Worm (Caenorhabditis elegans): ENCODE results near the gene str-136.

str-136 gene

DNA sequence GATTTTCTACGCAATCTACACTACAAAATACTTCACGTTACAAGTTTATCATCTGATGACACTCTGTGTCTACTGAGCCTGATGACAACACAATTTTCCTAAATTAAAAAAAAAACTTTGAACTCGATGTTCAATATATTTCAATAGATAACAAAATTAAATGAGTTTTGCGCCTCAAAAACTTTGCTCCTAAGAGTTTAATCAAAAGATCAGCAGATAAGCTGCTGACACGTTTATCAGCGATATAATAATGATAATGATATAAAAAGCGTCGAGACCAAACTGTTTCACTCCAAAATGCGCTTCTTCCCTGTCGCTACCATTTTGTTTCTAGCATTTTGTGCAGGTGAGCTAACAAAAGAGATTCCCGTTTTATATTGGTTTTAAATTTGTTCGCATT lies 29.0 kb upstream of the str-136 start, which contains the start of gene clec-218:
clec-218 (plus strand) TSS at position 262 of the 400 bp plus-strand sequence.
- TF ChIP-seq ceh-20 (GFP tag; IDR thresholded peaks at IDR 0.05) (no peak), hlh-30 (tag; optimal IDR thresholded peaks at IDR 0.05; ENCODE audit: insufficient read depth) (no peak), Y75B8A.6 (GFP tag; IDR thresholded peaks at IDR 0.05) (no peak), pha-4 (GFP tag; IDR thresholded peaks at IDR 0.05) (0 out of 2 replicates have a peak, but pooled peaks have one; percentile 11), pha-4 (tag; optimal IDR thresholded peaks at IDR 0.05) (no peak), daf-16 (GFP tag; optimal IDR thresholded peaks at IDR 0.05) (no peak), daf-16 (tag; optimal IDR thresholded peaks at IDR 0.05) (peak; percentile 35), dmd-6 (GFP tag; IDR thresholded peaks at IDR 0.05) (peak; percentile 72), pqm-1 (tag; optimal IDR thresholded peaks at IDR 0.05) (peak; percentile 10), dve-1 (tag; optimal IDR thresholded peaks at IDR 0.05; ENCODE audit: insufficient read depth) (peak; percentile 46)

DNA sequence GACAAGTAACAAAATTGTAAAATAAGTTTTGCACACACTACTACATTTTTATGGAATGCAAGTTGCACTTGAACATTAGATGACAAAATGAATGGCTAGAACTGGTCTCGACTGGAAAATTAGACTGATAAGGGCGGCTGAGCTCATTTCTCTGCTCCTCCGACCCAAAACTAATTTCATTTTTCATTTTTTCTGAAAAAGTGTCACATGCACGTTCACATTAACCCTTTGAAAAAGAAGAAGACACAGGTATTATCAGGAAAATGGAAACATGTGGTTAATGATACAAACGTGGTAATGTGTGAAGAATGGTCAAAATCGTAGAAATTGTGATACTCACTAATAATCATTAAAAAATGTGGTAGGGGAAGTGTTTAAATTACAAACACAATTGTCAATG lies 28.3 kb upstream of the str-136 start:
- TF ChIP-seq tag-97 (GFP tag; IDR thresholded peaks at IDR 0.05) (no peak), zag-1 (tag; optimal IDR thresholded peaks at IDR 0.05) (no peak), lin-13 (GFP tag; optimal IDR thresholded peaks at IDR 0.05) (no peak), pqm-1 (tag; optimal IDR thresholded peaks at IDR 0.05) (peak; percentile 63), dmd-8 (GFP tag; IDR thresholded peaks at IDR 0.05) (no peak), dmd-6 (GFP tag; IDR thresholded peaks at IDR 0.05) (peak; percentile 82), hlh-30 (tag; optimal IDR thresholded peaks at IDR 0.05; ENCODE audit: insufficient read depth) (peak; percentile 54), daf-16 (GFP tag; optimal IDR thresholded peaks at IDR 0.05) (no peak), daf-16 (tag; optimal IDR thresholded peaks at IDR 0.05) (peak; percentile 55), hlh-11 (tag; optimal IDR thresholded peaks at IDR 0.05) (peak; percentile 65), nhr-111 (GFP tag; optimal IDR thresholded peaks at IDR 0.05) (no peak), nhr-77 (tag; optimal IDR thresholded peaks at IDR 0.05) (peak; percentile 33), lir-3 (tag; optimal IDR thresholded peaks at IDR 0.05) (no peak), madf-9 (GFP tag; conservative IDR thresholded peaks at IDR 0.05) (no peak), nhr-237 (tag; optimal IDR thresholded peaks at IDR 0.05) (no peak), mxl-3 (GFP tag; optimal IDR thresholded peaks at IDR 0.05) (peak; percentile 64), mdl-1 (tag; optimal IDR thresholded peaks at IDR 0.05) (no peak), unc-62 (GFP tag; optimal IDR thresholded peaks at IDR 0.05 in 1 of 2) (peak in 1 of 2 experiments; percentile 90), unc-62 (tag; optimal IDR thresholded peaks at IDR 0.05) (no peak), ama-1 (optimal IDR thresholded peaks at IDR 0.05) (no peak), unc-39 (tag; optimal IDR thresholded peaks at IDR 0.05) (no peak), rbr-2 (tag; optimal IDR thresholded peaks at IDR 0.05) (no peak), D1046.2 (GFP tag; IDR thresholded peaks at IDR 0.05) (no peak), egl-27 (tag; optimal IDR thresholded peaks at IDR 0.05) (no peak), aha-1 (tag) (no peak), dve-1 (tag; optimal IDR thresholded peaks at IDR 0.05; ENCODE audit: insufficient read depth) (peak; percentile 65), F44E2.7 (GFP tag; IDR thresholded peaks at IDR 0.05) (no peak), sdz-12 (GFP tag; optimal IDR thresholded peaks at IDR 0.05) (no peak), spr-3 (GFP tag; optimal IDR thresholded peaks at IDR 0.05) (no peak), Y5F2A.4 (GFP tag; optimal IDR thresholded peaks at IDR 0.05) (no peak), nhr-28 (tag; optimal IDR thresholded peaks at IDR 0.05) (peak; percentile 60)

DNA sequence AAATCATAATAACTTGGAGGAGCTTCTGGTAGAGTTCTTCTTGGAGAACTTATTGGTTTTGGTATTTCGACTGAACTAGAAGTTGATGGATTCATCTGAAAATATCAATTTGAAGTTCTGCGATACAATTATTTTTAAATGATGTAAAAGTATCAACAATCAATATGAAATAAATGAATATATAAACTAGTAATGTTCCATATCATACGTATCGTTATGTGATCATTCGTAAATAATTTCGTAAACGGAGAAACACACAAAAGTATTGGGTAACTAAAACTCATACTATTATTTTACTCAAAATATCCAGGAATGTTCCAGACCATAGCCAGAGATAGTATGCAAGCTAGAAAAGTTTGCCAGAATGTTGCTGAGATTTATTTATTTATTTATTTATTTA lies 27.6 kb upstream of the str-136 start, which contains the start of gene W02D7.8:
W02D7.8 (minus strand) TSS at position 101 of the 400 bp plus-strand sequence.
- TF ChIP-seq mxl-2 (GFP tag; conservative IDR thresholded peaks at IDR 0.05): no peak
- no peak for TF ChIP-seq hif-1 (tag; optimal IDR thresholded peaks at IDR 0.05)
- no peak for TF ChIP-seq ceh-28 (tag; optimal IDR thresholded peaks at IDR 0.05)
- TF ChIP-seq egl-27 (tag; optimal IDR thresholded peaks at IDR 0.05): no peak
- TF ChIP-seq zfp-3 (GFP tag; conservative IDR thresholded peaks at IDR 0.05): no peak
- TF ChIP-seq sdz-12 (GFP tag; optimal IDR thresholded peaks at IDR 0.05): no peak
- no peak for TF ChIP-seq rbr-2 (tag; optimal IDR thresholded peaks at IDR 0.05)
- TF ChIP-seq pqm-1 (tag; optimal IDR thresholded peaks at IDR 0.05): no peak
- no peak for TF ChIP-seq mes-2 (tag; optimal IDR thresholded peaks at IDR 0.05; ENCODE audit: poor library complexity, severe bottlenecking)
- TF ChIP-seq ceh-82 (tag; optimal IDR thresholded peaks at IDR 0.05): no peak
- TF ChIP-seq nhr-111 (GFP tag; optimal IDR thresholded peaks at IDR 0.05): no peak
- no peak for TF ChIP-seq unc-39 (tag; optimal IDR thresholded peaks at IDR 0.05)

All from whole organism, L4 larva.